1 fruit fly cellular context compared by ENCODE assay signal in the genomic region with DNA sequence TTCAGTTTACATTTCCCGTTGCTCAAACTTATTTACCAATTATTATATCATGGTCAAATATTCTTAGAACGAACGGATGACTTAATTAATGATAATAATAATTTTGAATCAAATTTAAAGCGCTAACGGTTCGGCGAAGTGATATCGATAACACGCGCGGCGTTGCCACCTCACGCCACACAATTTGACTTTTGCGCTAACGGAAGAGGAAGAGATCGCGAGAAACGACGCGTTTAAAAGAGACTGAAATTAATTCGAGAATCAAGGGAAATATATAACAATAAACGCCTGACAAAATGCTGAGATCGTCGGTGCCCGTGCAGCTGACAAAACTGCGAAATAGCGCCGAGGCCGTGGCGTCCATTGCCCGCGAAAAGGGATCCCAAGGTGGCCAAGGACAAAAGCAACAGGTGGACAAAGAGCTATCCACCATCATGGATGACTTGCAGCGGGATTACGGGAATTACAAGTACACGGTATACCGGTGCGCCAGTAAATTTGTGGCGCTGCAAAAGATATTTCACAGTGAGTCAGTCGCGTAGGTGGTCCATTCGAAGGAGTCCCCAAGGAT.
A peak's percentile ranks its signal among the peaks of the same experiment; 100 is the strongest.
TF ChIP-seq lines count a peak whose summit lies in the region.

A gene (plus strand): TSS at position 195 of the 571 bp plus-strand sequence.

TF ChIP-seq in whole organism, embryonic, 481 proteins besides CTCF, POLR2A, EP300 and RAD21 (continued from another document):
- TF ChIP-seq CG11723 (GFP tag; optimal IDR thresholded peaks at IDR 0.05; lab: Kevin White, UChicago): no peak
- no peak for TF ChIP-seq Rfx (GFP tag; IDR thresholded peaks at IDR 0.05; lab: Robert Waterston, UW)
- no peak for TF ChIP-seq her (GFP tag; optimal IDR thresholded peaks at IDR 0.05; lab: Kevin White, UChicago)
- no peak for TF ChIP-seq dysf (GFP tag; IDR thresholded peaks at IDR 0.05; lab: Robert Waterston, UW)
- no peak for TF ChIP-seq toy (GFP tag; IDR thresholded peaks at IDR 0.05; lab: Robert Waterston, UW)
- no peak for TF ChIP-seq Hey (tag; optimal IDR thresholded peaks at IDR 0.05; lab: Kevin White, UChicago)
- no peak; the same call in 1 of the 2 replicates for TF ChIP-seq sna (GFP tag; IDR thresholded peaks at IDR 0.05; lab: Robert Waterston, UW; ENCODE audit: partially characterized antibody)
- no peak for TF ChIP-seq Antp (GFP tag; optimal IDR thresholded peaks at IDR 0.05; lab: Kevin White, UChicago)
- TF ChIP-seq ham (GFP tag; IDR thresholded peaks at IDR 0.05; lab: Robert Waterston, UW): no peak
- no peak for TF ChIP-seq fd102C (GFP tag; optimal IDR thresholded peaks at IDR 0.05; lab: Kevin White, UChicago)
- no peak for TF ChIP-seq Hmr (GFP tag; optimal IDR thresholded peaks at IDR 0.05; lab: Kevin White, UChicago)
- TF ChIP-seq pho (GFP tag; optimal IDR thresholded peaks at IDR 0.05; lab: Kevin White, UChicago): no peak
- TF ChIP-seq CG8765 (GFP tag; IDR thresholded peaks at IDR 0.05; lab: Robert Waterston, UW): no peak
- TF ChIP-seq slbo (GFP tag; IDR thresholded peaks at IDR 0.05; lab: Robert Waterston, UW): no peak
- TF ChIP-seq tap (tag; optimal IDR thresholded peaks at IDR 0.05; lab: Kevin White, UChicago): no peak
- TF ChIP-seq CG10274 (GFP tag; optimal IDR thresholded peaks at IDR 0.05; lab: Kevin White, UChicago): no peak
- no peak for TF ChIP-seq ems (GFP tag; optimal IDR thresholded peaks at IDR 0.05; lab: Kevin White, UChicago)
- no peak for TF ChIP-seq CG4282 (GFP tag; optimal IDR thresholded peaks at IDR 0.05; lab: Kevin White, UChicago)
- no peak for TF ChIP-seq CG32767 (GFP tag; IDR thresholded peaks at IDR 0.05; lab: Robert Waterston, UW)
- TF ChIP-seq scrt (GFP tag; optimal IDR thresholded peaks at IDR 0.05; lab: Kevin White, UChicago): peak; percentile 38
- peak; percentile 10 for TF ChIP-seq CG10267 (tag; optimal IDR thresholded peaks at IDR 0.05; lab: Kevin White, UChicago)
- TF ChIP-seq crp (GFP tag; optimal IDR thresholded peaks at IDR 0.05; lab: Kevin White, UChicago): peak in 1 of 2 experiments; percentile 33
- no peak for TF ChIP-seq zf30C (GFP tag; optimal IDR thresholded peaks at IDR 0.05; lab: Kevin White, UChicago)
- TF ChIP-seq Med (GFP tag; lab: Kevin White, UChicago): peak; percentile 25
- TF ChIP-seq hb (GFP tag; IDR thresholded peaks at IDR 0.05; lab: Robert Waterston, UW; ENCODE audit: partially characterized antibody): no peak
- no peak for TF ChIP-seq CG13123 (GFP tag; optimal IDR thresholded peaks at IDR 0.05; lab: Kevin White, UChicago)
- no peak for TF ChIP-seq CG6689 (GFP tag; IDR thresholded peaks at IDR 0.05; lab: Robert Waterston, UW)
- TF ChIP-seq zen2 (GFP tag; IDR thresholded peaks at IDR 0.05; lab: Robert Waterston, UW; ENCODE audit: partially characterized antibody): no peak
- TF ChIP-seq Mrtf (GFP tag; IDR thresholded peaks at IDR 0.05; lab: Robert Waterston, UW): no peak
- TF ChIP-seq Hr51 (GFP tag; optimal IDR thresholded peaks at IDR 0.05; lab: Kevin White, UChicago): peak in 1 of 2 experiments; percentile 15
- TF ChIP-seq zfh2 (GFP tag; optimal IDR thresholded peaks at IDR 0.05; lab: Kevin White, UChicago): no peak
- TF ChIP-seq Deaf1 (tag; optimal IDR thresholded peaks at IDR 0.05; lab: Kevin White, UChicago): no peak
- TF ChIP-seq Poxn (GFP tag; IDR thresholded peaks at IDR 0.05; lab: Robert Waterston, UW): no peak
- no peak for TF ChIP-seq aop (GFP tag; IDR thresholded peaks at IDR 0.05; lab: Robert Waterston, UW)
- no peak for TF ChIP-seq MTF-1 (GFP tag; optimal IDR thresholded peaks at IDR 0.05; lab: Kevin White, UChicago; ENCODE audit: borderline replicate concordance)
- TF ChIP-seq CG13287 (GFP tag; IDR thresholded peaks at IDR 0.05; lab: Robert Waterston, UW; ENCODE audit: partially characterized antibody): peak; percentile 37; the same call in 1 of the 2 replicates
- peak; percentile 42; the same call in 1 of the 3 replicates for TF ChIP-seq CG34224 (GFP tag; IDR thresholded peaks at IDR 0.05; lab: Robert Waterston, UW; ENCODE audit: partially characterized antibody)
- TF ChIP-seq CG3995 (GFP tag; optimal IDR thresholded peaks at IDR 0.05; lab: Kevin White, UChicago): no peak
- peak; percentile 57 for TF ChIP-seq Ets97D (GFP tag; optimal IDR thresholded peaks at IDR 0.05; lab: Kevin White, UChicago)
- no peak; the same call in 2 of the 3 replicates for TF ChIP-seq Opbp (GFP tag; IDR thresholded peaks at IDR 0.05; lab: Robert Waterston, UW; ENCODE audit: partially characterized antibody)
- peak; percentile 9 for TF ChIP-seq CoRest (tag; optimal IDR thresholded peaks at IDR 0.05; lab: Kevin White, UChicago)
- peak; percentile 84 for TF ChIP-seq Dp (GFP tag; optimal IDR thresholded peaks at IDR 0.05; lab: Kevin White, UChicago)
- TF ChIP-seq CG4360 (GFP tag; IDR thresholded peaks at IDR 0.05; lab: Robert Waterston, UW): no peak
- peak; percentile 29; the same call in 1 of the 2 replicates for TF ChIP-seq amos (GFP tag; IDR thresholded peaks at IDR 0.05; lab: Robert Waterston, UW; ENCODE audit: partially characterized antibody)
- no peak for TF ChIP-seq CG6854 (GFP tag; optimal IDR thresholded peaks at IDR 0.05; lab: Kevin White, UChicago)
- no peak for TF ChIP-seq CG31388 (GFP tag; optimal IDR thresholded peaks at IDR 0.05; lab: Kevin White, UChicago)
- no peak for TF ChIP-seq onecut (GFP tag; IDR thresholded peaks at IDR 0.05; lab: Robert Waterston, UW)
- no peak for TF ChIP-seq CG8944 (GFP tag; optimal IDR thresholded peaks at IDR 0.05; lab: Kevin White, UChicago)
- no peak for TF ChIP-seq CG1529 (GFP tag; optimal IDR thresholded peaks at IDR 0.05; lab: Kevin White, UChicago)
- TF ChIP-seq twi (tag; optimal IDR thresholded peaks at IDR 0.05; lab: Kevin White, UChicago): no peak
- peak; percentile 23; the same call in 1 of the 3 replicates for TF ChIP-seq Doc3 (GFP tag; IDR thresholded peaks at IDR 0.05; lab: Robert Waterston, UW; ENCODE audit: partially characterized antibody)
- no peak for TF ChIP-seq wek (GFP tag; optimal IDR thresholded peaks at IDR 0.05; lab: Kevin White, UChicago)
- TF ChIP-seq trem (tag; optimal IDR thresholded peaks at IDR 0.05; lab: Kevin White, UChicago): peak; percentile 35
- no peak for TF ChIP-seq CG6654 (GFP tag; optimal IDR thresholded peaks at IDR 0.05; lab: Kevin White, UChicago)
- peak; percentile 95 for TF ChIP-seq Myb (GFP tag; optimal IDR thresholded peaks at IDR 0.05; lab: Kevin White, UChicago)
- TF ChIP-seq CG1024 (GFP tag; IDR thresholded peaks at IDR 0.05; lab: Robert Waterston, UW): no peak
- TF ChIP-seq ind (GFP tag; optimal IDR thresholded peaks at IDR 0.05; lab: Kevin White, UChicago): no peak
- no peak for TF ChIP-seq CG9876 (GFP tag; optimal IDR thresholded peaks at IDR 0.05; lab: Kevin White, UChicago)
- TF ChIP-seq Max (GFP tag; optimal IDR thresholded peaks at IDR 0.05; lab: Kevin White, UChicago): no peak
- TF ChIP-seq CG1832 (GFP tag; optimal IDR thresholded peaks at IDR 0.05; lab: Kevin White, UChicago): no peak
- TF ChIP-seq cg (GFP tag; optimal IDR thresholded peaks at IDR 0.05; lab: Kevin White, UChicago): no peak
- TF ChIP-seq Sry-δ (GFP tag; optimal IDR thresholded peaks at IDR 0.05; lab: Kevin White, UChicago): peak; percentile 41
- no peak for TF ChIP-seq Sox100B (GFP tag; optimal IDR thresholded peaks at IDR 0.05; lab: Kevin White, UChicago)
- peak; percentile 46 for TF ChIP-seq CG1603 (tag; optimal IDR thresholded peaks at IDR 0.05; lab: Kevin White, UChicago)
- TF ChIP-seq CG7372 (GFP tag; IDR thresholded peaks at IDR 0.05; lab: Robert Waterston, UW): no peak
- no peak for TF ChIP-seq CG16813 (GFP tag; IDR thresholded peaks at IDR 0.05; lab: Robert Waterston, UW; ENCODE audit: partially characterized antibody)
- no peak for TF ChIP-seq CG10366 (GFP tag; IDR thresholded peaks at IDR 0.05; lab: Robert Waterston, UW)
- no peak for TF ChIP-seq nom (GFP tag; optimal IDR thresholded peaks at IDR 0.05; lab: Kevin White, UChicago)
- TF ChIP-seq CG2116 (GFP tag; optimal IDR thresholded peaks at IDR 0.05; lab: Kevin White, UChicago): peak; percentile 48
- TF ChIP-seq dati (GFP tag; IDR thresholded peaks at IDR 0.05; lab: Robert Waterston, UW): no peak
- no peak for TF ChIP-seq Neu2 (GFP tag; optimal IDR thresholded peaks at IDR 0.05; lab: Kevin White, UChicago; ENCODE audit: borderline replicate concordance)
- TF ChIP-seq CG17186 (GFP tag; optimal IDR thresholded peaks at IDR 0.05; lab: Kevin White, UChicago): peak; percentile 56
- TF ChIP-seq sqz (GFP tag; optimal IDR thresholded peaks at IDR 0.05; lab: Kevin White, UChicago): no peak
- TF ChIP-seq ap (GFP tag; IDR thresholded peaks at IDR 0.05; lab: Robert Waterston, UW): no peak
- TF ChIP-seq CG7786 (GFP tag; optimal IDR thresholded peaks at IDR 0.05; lab: Kevin White, UChicago): no peak
- no peak for TF ChIP-seq CG14860 (GFP tag; IDR thresholded peaks at IDR 0.05; lab: Robert Waterston, UW; ENCODE audit: partially characterized antibody)
- TF ChIP-seq CG10654 (GFP tag; optimal IDR thresholded peaks at IDR 0.05; lab: Kevin White, UChicago): no peak
- no peak for TF ChIP-seq Hand (GFP tag; optimal IDR thresholded peaks at IDR 0.05; lab: Kevin White, UChicago)
- no peak for TF ChIP-seq Mad (GFP tag; optimal IDR thresholded peaks at IDR 0.05; lab: Kevin White, UChicago)
- no peak for TF ChIP-seq bigmax (GFP tag; optimal IDR thresholded peaks at IDR 0.05; lab: Kevin White, UChicago)
- no peak for TF ChIP-seq CG5245 (GFP tag; optimal IDR thresholded peaks at IDR 0.05; lab: Kevin White, UChicago)
- TF ChIP-seq CG8924 (tag; optimal IDR thresholded peaks at IDR 0.05; lab: Kevin White, UChicago): no peak
- TF ChIP-seq peb (GFP tag; IDR thresholded peaks at IDR 0.05; lab: Robert Waterston, UW): no peak
- no peak for TF ChIP-seq NK7.1 (GFP tag; optimal IDR thresholded peaks at IDR 0.05; lab: Kevin White, UChicago)
- peak; percentile 53 for TF ChIP-seq BEAF-32 (GFP tag; optimal IDR thresholded peaks at IDR 0.05; lab: Kevin White, UChicago)
- TF ChIP-seq org-1 (GFP tag; optimal IDR thresholded peaks at IDR 0.05; lab: Kevin White, UChicago): no peak
- TF ChIP-seq CG8478 (optimal IDR thresholded peaks at IDR 0.05; lab: Kevin White, UChicago): no peak
- no peak for TF ChIP-seq btn (GFP tag; optimal IDR thresholded peaks at IDR 0.05; lab: Kevin White, UChicago)
- TF ChIP-seq ftz-f1 (GFP tag; optimal IDR thresholded peaks at IDR 0.05; lab: Kevin White, UChicago): peak; percentile 49
- no peak for TF ChIP-seq CG14441 (GFP tag; IDR thresholded peaks at IDR 0.05; lab: Robert Waterston, UW)
- no peak for TF ChIP-seq Xrp1 (GFP tag; IDR thresholded peaks at IDR 0.05; lab: Robert Waterston, UW)
- no peak for TF ChIP-seq CG12659 (GFP tag; optimal IDR thresholded peaks at IDR 0.05; lab: Kevin White, UChicago)
- TF ChIP-seq MBD-R2 (GFP tag; IDR thresholded peaks at IDR 0.05; lab: Robert Waterston, UW): peak; percentile 53
- TF ChIP-seq gce (GFP tag; IDR thresholded peaks at IDR 0.05; lab: Robert Waterston, UW): no peak
- TF ChIP-seq CG31224 (GFP tag; IDR thresholded peaks at IDR 0.05; lab: Robert Waterston, UW): no peak
- peak; percentile 44 for TF ChIP-seq bbx (GFP tag; IDR thresholded peaks at IDR 0.05; lab: Robert Waterston, UW; ENCODE audit: partially characterized antibody)
- no peak for TF ChIP-seq Gsc (GFP tag; IDR thresholded peaks at IDR 0.05; lab: Robert Waterston, UW)
- TF ChIP-seq fu2 (GFP tag; optimal IDR thresholded peaks at IDR 0.05; lab: Kevin White, UChicago): no peak
- TF ChIP-seq unc-4 (GFP tag; IDR thresholded peaks at IDR 0.05; lab: Robert Waterston, UW; ENCODE audit: partially characterized antibody): peak; percentile 32; the same call in 1 of the 2 replicates
- no peak for TF ChIP-seq kay (GFP tag; optimal IDR thresholded peaks at IDR 0.05; lab: Kevin White, UChicago)
- TF ChIP-seq gfzf (GFP tag; optimal IDR thresholded peaks at IDR 0.05; lab: Kevin White, UChicago): peak; percentile 31
- TF ChIP-seq psq (GFP tag; optimal IDR thresholded peaks at IDR 0.05; lab: Kevin White, UChicago): no peak
- no peak for TF ChIP-seq slou (GFP tag; optimal IDR thresholded peaks at IDR 0.05; lab: Kevin White, UChicago)
- TF ChIP-seq CG4730 (GFP tag; IDR thresholded peaks at IDR 0.05; lab: Robert Waterston, UW): no peak
- no peak for TF ChIP-seq Spps (tag; optimal IDR thresholded peaks at IDR 0.05; lab: Kevin White, UChicago)
- no peak for TF ChIP-seq CG8359 (GFP tag; optimal IDR thresholded peaks at IDR 0.05; lab: Kevin White, UChicago; ENCODE audit: borderline replicate concordance)
- TF ChIP-seq dpn (GFP tag; optimal IDR thresholded peaks at IDR 0.05; lab: Kevin White, UChicago): no peak
- no peak for TF ChIP-seq NfI (GFP tag; optimal IDR thresholded peaks at IDR 0.05; lab: Kevin White, UChicago)
- no peak for TF ChIP-seq sisA (GFP tag; IDR thresholded peaks at IDR 0.05; lab: Robert Waterston, UW)
- 0 out of 4 replicates have a peak, but pooled peaks have one; percentile 29 for TF ChIP-seq Dll (GFP tag; IDR thresholded peaks at IDR 0.05; lab: Robert Waterston, UW; ENCODE audit: partially characterized antibody)
- peak in 1 of 2 experiments; percentile 98 for TF ChIP-seq tll (GFP tag; optimal IDR thresholded peaks at IDR 0.05; lab: Kevin White, UChicago)
- TF ChIP-seq pzg (GFP tag; optimal IDR thresholded peaks at IDR 0.05; lab: Kevin White, UChicago): peak; percentile 56
- TF ChIP-seq chinmo (GFP tag; IDR thresholded peaks at IDR 0.05; lab: Robert Waterston, UW; ENCODE audit: partially characterized antibody): no peak
- no peak for TF ChIP-seq en (GFP tag; optimal IDR thresholded peaks at IDR 0.05; lab: Kevin White, UChicago)
- no peak for TF ChIP-seq B-H1 (GFP tag; IDR thresholded peaks at IDR 0.05; lab: Robert Waterston, UW)
- no peak for TF ChIP-seq Nf-YC (tag; optimal IDR thresholded peaks at IDR 0.05; lab: Kevin White, UChicago)
- TF ChIP-seq CG10979 (tag; optimal IDR thresholded peaks at IDR 0.05; lab: Kevin White, UChicago): no peak
- TF ChIP-seq CG7556 (GFP tag; optimal IDR thresholded peaks at IDR 0.05; lab: Kevin White, UChicago): no peak
